Worm (Caenorhabditis elegans): Measurements from ENCODE around the gene D1022.9.

The D1022.9 gene

ce11 chrII:7458706-7459105 is 30.8 kb downstream of the D1022.9 start, which contains the start of gene D1022.5:
TSS of gene D1022.5 (minus strand) at chrII:7458806.
- TF ChIP-seq ztf-6 (GFP tag; IDR thresholded peaks at IDR 0.05) = no peak
- no peak for TF ChIP-seq F23B12.7 (tag; optimal IDR thresholded peaks at IDR 0.05; ENCODE audit: insufficient read depth)
- no peak for TF ChIP-seq lin-40 (tag; optimal IDR thresholded peaks at IDR 0.05)
- no peak for TF ChIP-seq ama-1 (optimal IDR thresholded peaks at IDR 0.05)
- no peak for TF ChIP-seq ama-1 (GFP tag; optimal IDR thresholded peaks at IDR 0.05)
- TF ChIP-seq B0035.1 (tag; optimal IDR thresholded peaks at IDR 0.05) = no peak
- no peak for TF ChIP-seq B0261.1 (tag; optimal IDR thresholded peaks at IDR 0.05)
- no peak for TF ChIP-seq bed-2 (GFP tag; IDR thresholded peaks at IDR 0.05)
- no peak for TF ChIP-seq unc-62 (GFP tag; optimal IDR thresholded peaks at IDR 0.05)
- TF ChIP-seq sea-2 (GFP tag; IDR thresholded peaks at IDR 0.05) = no peak
- no peak for TF ChIP-seq T07F8.4 (tag; optimal IDR thresholded peaks at IDR 0.05)
- TF ChIP-seq F37B4.10 (GFP tag; IDR thresholded peaks at IDR 0.05) = no peak
- TF ChIP-seq D2030.7 (GFP tag; IDR thresholded peaks at IDR 0.05) = no peak
- TF ChIP-seq ceh-79 (tag; optimal IDR thresholded peaks at IDR 0.05) = no peak

- TF ChIP-seq nhr-27 (tag; optimal IDR thresholded peaks at IDR 0.05) (no peak), hmg-1.2 (GFP tag; IDR thresholded peaks at IDR 0.05) (peak; percentile 15; the same call in 1 of the 2 replicates), mel-28 (tag; optimal IDR thresholded peaks at IDR 0.05; ENCODE audit: borderline replicate concordance) (no peak), nhr-80 (tag; optimal IDR thresholded peaks at IDR 0.05) (peak; percentile 30), pha-4 (tag; optimal IDR thresholded peaks at IDR 0.05) (no peak), attf-6 (GFP tag; IDR thresholded peaks at IDR 0.05) (no peak)
Measured at ce11 chrII:7457210-7457609, 32.3 kb downstream of the D1022.9 start, which contains the start of gene D1022.4. TSS of gene D1022.4 (minus strand) at chrII:7457292.

DNA sequence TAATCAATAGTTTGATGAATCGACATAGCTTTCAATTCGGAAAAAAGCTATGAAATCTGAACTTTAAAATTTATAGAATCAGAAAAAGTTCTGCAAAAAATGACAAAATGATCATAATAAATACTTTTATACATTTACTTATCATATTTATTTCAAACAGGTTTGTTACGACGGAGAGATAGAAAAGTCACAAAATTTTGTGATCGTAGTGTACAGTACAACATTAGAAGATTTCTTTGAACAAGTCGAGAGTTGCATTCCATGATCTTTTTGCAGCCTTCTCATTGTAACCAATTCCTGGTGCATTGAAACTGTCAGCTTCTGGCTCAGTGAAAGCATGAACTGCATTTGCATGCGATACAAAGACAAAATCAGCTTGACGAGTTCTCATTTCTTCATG is 33.3 kb downstream of the D1022.9 start, which contains the start of gene D1022.3:
Gene D1022.3 (minus strand): TSS at position 101 of the 400 bp plus-strand sequence.
- TF ChIP-seq mel-28 (tag; optimal IDR thresholded peaks at IDR 0.05; ENCODE audit: borderline replicate concordance) = no peak
- TF ChIP-seq F57A8.1 (GFP tag; optimal IDR thresholded peaks at IDR 0.05) = no peak
- no peak for TF ChIP-seq akir-1 (GFP tag; optimal IDR thresholded peaks at IDR 0.05)
- no peak for TF ChIP-seq bed-2 (GFP tag; IDR thresholded peaks at IDR 0.05)

- TF ChIP-seq aptf-2 (GFP tag; conservative IDR thresholded peaks at IDR 0.05) (0 out of 2 replicates have a peak, but pooled peaks have one; percentile 33), dox-1 (GFP tag; IDR thresholded peaks at IDR 0.05) (peak; percentile 51), K11D2.4 (GFP tag; IDR thresholded peaks at IDR 0.05) (0 out of 2 replicates have a peak, but pooled peaks have one; percentile 10), ztf-25 (GFP tag; IDR thresholded peaks at IDR 0.05) (0 out of 2 replicates have a peak, but pooled peaks have one; percentile 3), Y79H2A.3 (GFP tag; conservative IDR thresholded peaks at IDR 0.05) (0 out of 2 replicates have a peak, but pooled peaks have one; percentile 43)
Measured at ce11 chrII:7446683-7447082, 42.8 kb downstream of the D1022.9 start.

Data from whole organism, young adult.